Fruit fly (Drosophila melanogaster) whole organism: ENCODE results near the gene armi.

ENCODE experiments used
- CG8478 ChIP-seq: fragments of >200 bp; optimal IDR thresholded peaks from 2 replicates; lab custom pipeline; 2018; ENCODE audit warnings: inconsistent platforms
- Dll ChIP-seq: fragments of >200 bp; optimal IDR thresholded peaks from 2 replicates; lab custom pipeline; 2017
- EcR ChIP-seq, 2 experiments: fragments of >200 bp; optimal IDR thresholded peaks; 2 replicates each; lab custom pipeline; 2017; ENCODE audit warnings: missing biosample characterization in 2 of 2, missing genetic modification characterization in 2 of 2, missing genetic modification reagents in 2 of 2
- pan ChIP-seq: fragments of >200 bp; optimal IDR thresholded peaks from 2 replicates; lab custom pipeline; 2017
- psq ChIP-seq: fragments of >200 bp; optimal IDR thresholded peaks from 2 replicates; lab custom pipeline; 2017
- usp ChIP-seq: fragments of >200 bp; optimal IDR thresholded peaks from 2 replicates; lab custom pipeline; 2017; ENCODE audit warnings: missing biosample characterization, missing genetic modification characterization, mixed read lengths

Gene armi

dm6 chr3L:3461119-3461518, at the start of gene armi, which contains the start of gene CG46463:
armi (plus strand) TSS chr3L:3461317.
CG46463 (plus strand) TSS chr3L:3461315.
- TF ChIP-seq CG8478 (lab: Kevin White, UChicago) (no peak), psq (lab: Kevin White, UChicago) (no peak), Dll (lab: Kevin White, UChicago) (no peak), usp (no peak), pan (lab: Kevin White, UChicago) (no peak), EcR (GFP tag; optimal IDR thresholded peaks at IDR 0.05; lab: Kevin White, UChicago) (no peak)

dm6 chr3L:3411699-3412098, 49.4 kb upstream of the armi start:
- TF ChIP-seq psq (lab: Kevin White, UChicago) = no peak
- no peak for TF ChIP-seq CG8478 (lab: Kevin White, UChicago)
- no peak for TF ChIP-seq Dll (lab: Kevin White, UChicago)
- TF ChIP-seq EcR (GFP tag; optimal IDR thresholded peaks at IDR 0.05; lab: Kevin White, UChicago) = no peak
- no peak for TF ChIP-seq pan (lab: Kevin White, UChicago)
- TF ChIP-seq usp = no peak

- TF ChIP-seq CG8478 (lab: Kevin White, UChicago) (no peak), pan (lab: Kevin White, UChicago) (no peak), psq (lab: Kevin White, UChicago) (no peak), usp (no peak), EcR (GFP tag; optimal IDR thresholded peaks at IDR 0.05; lab: Kevin White, UChicago) (no peak), Dll (lab: Kevin White, UChicago) (no peak)
Observed at dm6 chr3L:3414796-3415568, 46.1 kb upstream of the armi start.

- no peak for TF ChIP-seq EcR (GFP tag; optimal IDR thresholded peaks at IDR 0.05; lab: Kevin White, UChicago)
- no peak for TF ChIP-seq Dll (lab: Kevin White, UChicago)
- TF ChIP-seq psq (lab: Kevin White, UChicago) = no peak
- no peak for TF ChIP-seq CG8478 (lab: Kevin White, UChicago)
- TF ChIP-seq pan (lab: Kevin White, UChicago) = no peak
Observed at dm6 chr3L:3415633-3416198, 45.4 kb upstream of the armi start.

dm6 chr3L:3417120-3417519, 44.0 kb upstream of the armi start:
- TF ChIP-seq EcR (GFP tag; optimal IDR thresholded peaks at IDR 0.05; lab: Kevin White, UChicago) (no peak), usp (no peak), CG8478 (lab: Kevin White, UChicago) (no peak), pan (lab: Kevin White, UChicago) (no peak), psq (lab: Kevin White, UChicago) (no peak), Dll (lab: Kevin White, UChicago) (no peak)

- no peak for TF ChIP-seq pan (lab: Kevin White, UChicago)
- TF ChIP-seq psq (lab: Kevin White, UChicago) = no peak
- no peak for TF ChIP-seq Dll (lab: Kevin White, UChicago)
- no peak for TF ChIP-seq CG8478 (lab: Kevin White, UChicago)
- no peak for TF ChIP-seq EcR (GFP tag; optimal IDR thresholded peaks at IDR 0.05; lab: Kevin White, UChicago)
- no peak for TF ChIP-seq usp
Observed at dm6 chr3L:3417759-3418158, 43.4 kb upstream of the armi start.

- TF ChIP-seq CG8478 (lab: Kevin White, UChicago) = no peak
- TF ChIP-seq EcR (GFP tag; optimal IDR thresholded peaks at IDR 0.05; lab: Kevin White, UChicago) = peak in 1 of 2 experiments; percentile 39
- peak; percentile 58 for TF ChIP-seq Dll (lab: Kevin White, UChicago)
- no peak for TF ChIP-seq psq (lab: Kevin White, UChicago)
Observed at dm6 chr3L:3418207-3419086, 42.7 kb upstream of the armi start.

- no peak for TF ChIP-seq usp
- TF ChIP-seq Dll (lab: Kevin White, UChicago) = no peak
- TF ChIP-seq psq (lab: Kevin White, UChicago) = no peak
- TF ChIP-seq pan (lab: Kevin White, UChicago) = no peak
- no peak for TF ChIP-seq CG8478 (lab: Kevin White, UChicago)
- no peak for TF ChIP-seq EcR (GFP tag; optimal IDR thresholded peaks at IDR 0.05; lab: Kevin White, UChicago)
Observed at dm6 chr3L:3419369-3420232, 41.5 kb upstream of the armi start.

dm6 chr3L:3420237-3420643, 40.9 kb upstream of the armi start:
- TF ChIP-seq CG8478 (lab: Kevin White, UChicago) (no peak), Dll (lab: Kevin White, UChicago) (no peak), EcR (GFP tag; optimal IDR thresholded peaks at IDR 0.05; lab: Kevin White, UChicago) (no peak), psq (lab: Kevin White, UChicago) (no peak), pan (lab: Kevin White, UChicago) (no peak)

- TF ChIP-seq psq (lab: Kevin White, UChicago) = no peak
- TF ChIP-seq CG8478 (lab: Kevin White, UChicago) = no peak
- TF ChIP-seq EcR (GFP tag; optimal IDR thresholded peaks at IDR 0.05; lab: Kevin White, UChicago) = no peak
- TF ChIP-seq Dll (lab: Kevin White, UChicago) = no peak
- TF ChIP-seq usp = no peak
- TF ChIP-seq pan (lab: Kevin White, UChicago) = no peak
Observed at dm6 chr3L:3420674-3421073, 40.4 kb upstream of the armi start.
